Worm (Caenorhabditis elegans) whole organism, midembryonic: ENCODE results near the gene K02E11.4.
A peak's percentile ranks its signal among the peaks of the same experiment; 100 is the strongest.

ENCODE experiments used
- T22C8.4 ChIP-seq: fragments of 200-800 bp; sonication (Bioruptor generic); IDR thresholded peaks from 2 replicates; pipeline ENCODE4 v1.3.6; 2022; ENCODE audit warnings: missing genetic modification characterization, missing compliant biosample characterization
- cog-1 ChIP-seq: sonication (generic microtip); optimal IDR thresholded peaks from 2 replicates; lab custom pipeline; 2016; ENCODE audit warnings: missing genetic modification characterization, missing compliant biosample characterization
- flt-1 ChIP-seq: fragments of 200-800 bp; sonication (Bioruptor generic); IDR thresholded peaks from 2 replicates; pipeline ENCODE4 v1.3.6; 2022; ENCODE audit warnings: missing genetic modification characterization, missing compliant biosample characterization
- klf-2 ChIP-seq: fragments of 200-800 bp; sonication (Bioruptor generic); conservative IDR thresholded peaks from 2 replicates; pipeline ENCODE4 v1.3.6; 2022; ENCODE audit warnings: missing genetic modification reagents, missing genetic modification characterization, missing compliant biosample characterization
- med-1 ChIP-seq: sonication (generic microtip); optimal IDR thresholded peaks from 2 replicates; lab custom pipeline; 2017; ENCODE audit warnings: missing genetic modification characterization, mild to moderate bottlenecking, missing compliant biosample characterization, antibody characterized with exemption, missing genetic modification reagents; ENCODE audit not compliant: insufficient read depth
- ref-1 ChIP-seq: fragments of 200-800 bp; sonication (Bioruptor generic); conservative IDR thresholded peaks from 2 replicates; pipeline ENCODE4 v1.3.6; 2022; ENCODE audit warnings: missing genetic modification reagents, missing genetic modification characterization, missing compliant biosample characterization
- tab-1 ChIP-seq: fragments of 200-800 bp; sonication (Bioruptor generic); IDR thresholded peaks from 2 replicates; pipeline ENCODE4 v1.3.6; 2022; ENCODE audit warnings: missing genetic modification characterization, missing compliant biosample characterization
- ztf-23 ChIP-seq: fragments of 200-800 bp; sonication (Bioruptor generic); IDR thresholded peaks from 2 replicates; pipeline ENCODE4 v1.3.6; 2022; ENCODE audit warnings: missing genetic modification reagents, missing genetic modification characterization, missing compliant biosample characterization
- ztf-29 ChIP-seq: fragments of 200-800 bp; sonication (Bioruptor generic); IDR thresholded peaks from 2 replicates; pipeline ENCODE4 v1.3.6; 2022; ENCODE audit warnings: missing genetic modification reagents, missing genetic modification characterization, missing compliant biosample characterization

The K02E11.4 gene

DNA sequence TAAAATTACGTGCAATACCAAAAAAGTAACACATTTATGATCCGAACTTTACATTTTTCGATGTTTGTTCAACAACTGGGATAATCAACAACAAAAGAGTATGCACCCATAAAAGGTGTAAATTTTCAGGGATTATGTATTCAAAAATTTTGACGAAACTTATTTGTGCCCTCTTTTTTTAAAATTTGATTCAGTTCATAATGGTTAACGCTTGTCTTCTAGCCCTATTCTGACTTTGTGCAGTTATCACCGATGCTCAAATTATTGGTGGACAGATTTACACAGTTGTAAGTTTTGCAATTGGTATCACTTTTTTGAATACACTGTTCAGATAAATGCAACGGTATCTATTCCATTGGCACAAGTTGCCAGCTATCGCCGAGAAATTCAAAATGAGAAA, 729 bp upstream of the K02E11.4 start, which contains the start of gene K02E11.6:
K02E11.6 (plus strand) TSS at position 149 of the 400 bp plus-strand sequence.
- TF ChIP-seq ztf-23 (no peak), T22C8.4 (GFP tag; lab: Robert Waterston, UW) (no peak), ztf-29 (GFP tag; lab: Robert Waterston, UW) (no peak)

DNA sequence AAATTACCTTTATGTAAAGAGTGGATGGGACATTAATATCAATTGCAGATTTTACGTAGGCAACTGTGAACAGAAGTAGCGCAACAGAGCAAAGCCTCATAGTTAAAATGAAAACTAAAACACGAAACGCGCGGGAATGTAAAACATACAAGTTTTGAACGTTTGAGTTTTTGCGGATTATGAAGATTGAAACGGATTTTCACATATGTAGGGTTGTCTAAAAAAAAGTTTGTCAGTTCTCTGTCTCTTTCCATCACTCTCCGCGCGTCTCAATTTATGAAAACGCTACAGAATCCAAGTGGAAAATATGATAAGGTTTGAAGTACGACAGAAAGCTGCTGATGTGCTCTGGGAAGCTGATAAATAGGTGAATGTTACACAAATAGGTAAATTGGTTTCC, 1.2 kb downstream of the K02E11.4 start, which contains the start of gene K02E11.3:
K02E11.3 (minus strand) TSS at position 101 of the 400 bp plus-strand sequence.
- no peak for TF ChIP-seq ztf-29 (GFP tag; lab: Robert Waterston, UW)
- TF ChIP-seq tab-1 (GFP tag; lab: Robert Waterston, UW), result no peak
- TF ChIP-seq flt-1 (GFP tag; lab: Robert Waterston, UW), result no peak
- TF ChIP-seq ztf-23, result no peak
- TF ChIP-seq cog-1 (tag; lab: Kevin White, UChicago), result no peak
- TF ChIP-seq med-1 (GFP tag; lab: Kevin White, UChicago), result no peak
- TF ChIP-seq T22C8.4 (GFP tag; lab: Robert Waterston, UW), result no peak

DNA sequence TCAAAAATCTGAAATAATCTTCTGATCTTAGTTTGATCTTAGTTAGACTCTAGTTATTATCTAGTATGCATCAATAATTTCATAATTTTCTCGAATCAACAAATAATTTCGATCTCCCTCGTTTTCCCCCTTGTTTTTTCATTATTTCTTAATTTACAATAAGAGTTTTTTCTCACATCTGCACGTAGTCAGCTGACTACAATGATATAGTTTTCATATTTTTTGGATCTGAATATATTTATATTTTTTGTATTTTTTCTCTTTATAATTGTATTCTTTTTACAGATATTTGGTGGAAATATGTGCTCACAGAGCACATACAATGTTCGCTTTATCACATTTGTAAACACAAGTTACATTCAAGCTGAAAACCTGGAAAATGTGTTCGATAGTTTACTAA, 4.0 kb downstream of the K02E11.4 start, which contains the start of gene sre-7:
sre-7 (plus strand) TSS at position 301 of the 400 bp plus-strand sequence.
- TF ChIP-seq klf-2 (GFP tag; lab: Robert Waterston, UW), result no peak
- TF ChIP-seq tab-1 (GFP tag; lab: Robert Waterston, UW), result no peak
- TF ChIP-seq T22C8.4 (GFP tag; lab: Robert Waterston, UW), result no peak
- TF ChIP-seq ztf-29 (GFP tag; lab: Robert Waterston, UW), result no peak
- TF ChIP-seq med-1 (GFP tag; lab: Kevin White, UChicago), result no peak
- no peak for TF ChIP-seq ref-1 (GFP tag; lab: Robert Waterston, UW)
- TF ChIP-seq flt-1 (GFP tag; lab: Robert Waterston, UW), result no peak
- TF ChIP-seq ztf-23, result no peak

DNA sequence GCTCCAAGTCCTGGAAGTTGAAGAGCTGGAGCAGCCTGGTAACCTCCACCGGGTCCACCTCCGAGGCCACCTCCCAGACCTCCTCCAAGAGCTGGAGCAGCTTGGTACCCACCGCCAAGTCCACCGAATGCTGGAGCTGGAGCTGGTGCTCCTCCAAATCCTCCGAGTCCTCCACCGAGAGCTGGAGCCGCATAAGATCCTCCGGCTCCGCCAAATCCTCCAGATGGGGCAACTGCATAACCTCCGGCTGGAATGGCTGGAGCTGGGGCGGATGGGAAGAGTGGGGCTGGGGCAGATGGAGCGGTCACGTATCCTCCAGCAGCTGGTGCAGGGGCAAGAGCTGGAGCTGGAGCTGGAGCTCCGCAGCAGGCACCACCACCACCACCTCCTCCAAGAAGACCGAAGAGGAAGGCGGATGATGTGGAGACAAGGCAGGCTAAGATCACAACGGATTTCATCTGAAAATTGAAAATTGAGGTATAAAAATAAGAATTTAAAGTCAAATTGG, 7.2 kb downstream of the K02E11.4 start, which contains the start of gene K02E11.10:
K02E11.10 (minus strand) TSS at position 458 of the 508 bp plus-strand sequence.
- TF ChIP-seq ztf-29 (GFP tag; lab: Robert Waterston, UW), result no peak
- TF ChIP-seq flt-1 (GFP tag; lab: Robert Waterston, UW), result no peak
- TF ChIP-seq ref-1 (GFP tag; lab: Robert Waterston, UW), result no peak
- TF ChIP-seq klf-2 (GFP tag; lab: Robert Waterston, UW), result no peak
- no peak for TF ChIP-seq ztf-23
- no peak for TF ChIP-seq cog-1 (tag; lab: Kevin White, UChicago)
- TF ChIP-seq med-1 (GFP tag; lab: Kevin White, UChicago), result no peak
- TF ChIP-seq tab-1 (GFP tag; lab: Robert Waterston, UW), result no peak
- TF ChIP-seq T22C8.4 (GFP tag; lab: Robert Waterston, UW), result no peak

DNA sequence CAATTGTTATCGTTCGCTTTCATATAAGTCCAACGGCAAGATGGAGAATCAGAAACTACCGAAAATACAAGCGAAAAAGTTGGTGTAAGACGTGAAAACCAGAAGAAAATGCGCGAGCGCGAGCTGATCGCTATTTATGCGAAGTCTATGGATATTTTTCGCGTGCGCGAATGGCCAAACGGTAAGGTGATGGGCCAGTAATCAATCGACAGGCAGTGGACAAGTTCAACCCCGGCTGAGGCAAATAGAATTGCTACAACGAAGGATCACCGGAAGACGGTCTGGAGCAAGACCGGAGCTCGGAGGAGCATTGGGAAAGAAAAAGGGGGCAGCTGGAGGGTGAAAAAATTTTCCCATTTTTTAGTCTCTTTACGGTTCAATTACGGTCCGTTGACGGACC, 10.5 kb downstream of the K02E11.4 start:
- TF ChIP-seq flt-1 (GFP tag; lab: Robert Waterston, UW), result peak; percentile 70
- peak; percentile 28; the same call in 1 of the 2 replicates for TF ChIP-seq T22C8.4 (GFP tag; lab: Robert Waterston, UW)
- TF ChIP-seq ztf-23, result peak; percentile 42; the same call in 1 of the 2 replicates
- peak; percentile 65; the same call in 1 of the 2 replicates for TF ChIP-seq tab-1 (GFP tag; lab: Robert Waterston, UW)

DNA sequence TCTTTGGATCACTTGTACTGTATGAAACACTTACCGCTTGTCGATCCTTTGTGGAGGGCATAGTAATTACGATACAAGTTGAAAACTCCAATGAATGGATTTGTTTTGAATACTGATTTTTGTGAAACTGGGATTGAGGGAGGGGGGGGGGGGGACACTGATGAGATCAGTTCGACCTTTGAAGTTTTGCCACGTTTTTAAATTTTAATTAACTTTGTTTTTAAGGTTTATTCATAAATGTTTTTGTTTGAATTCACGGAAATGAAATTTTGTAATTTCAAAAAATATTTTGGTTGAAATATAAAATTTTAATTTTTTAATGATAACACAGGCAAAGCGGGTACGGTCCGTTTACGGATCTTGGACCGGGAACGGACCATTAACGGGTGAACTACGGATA, 12.0 kb downstream of the K02E11.4 start, which contains the start of gene ent-3:
ent-3 (minus strand) TSS at position 101 of the 400 bp plus-strand sequence.
- TF ChIP-seq tab-1 (GFP tag; lab: Robert Waterston, UW), result no peak
- TF ChIP-seq ztf-23, result no peak
- TF ChIP-seq klf-2 (GFP tag; lab: Robert Waterston, UW), result no peak
- no peak for TF ChIP-seq flt-1 (GFP tag; lab: Robert Waterston, UW)
- no peak for TF ChIP-seq ztf-29 (GFP tag; lab: Robert Waterston, UW)
- no peak for TF ChIP-seq med-1 (GFP tag; lab: Kevin White, UChicago)
- no peak for TF ChIP-seq cog-1 (tag; lab: Kevin White, UChicago)
- TF ChIP-seq ref-1 (GFP tag; lab: Robert Waterston, UW), result no peak
- no peak for TF ChIP-seq T22C8.4 (GFP tag; lab: Robert Waterston, UW)

DNA sequence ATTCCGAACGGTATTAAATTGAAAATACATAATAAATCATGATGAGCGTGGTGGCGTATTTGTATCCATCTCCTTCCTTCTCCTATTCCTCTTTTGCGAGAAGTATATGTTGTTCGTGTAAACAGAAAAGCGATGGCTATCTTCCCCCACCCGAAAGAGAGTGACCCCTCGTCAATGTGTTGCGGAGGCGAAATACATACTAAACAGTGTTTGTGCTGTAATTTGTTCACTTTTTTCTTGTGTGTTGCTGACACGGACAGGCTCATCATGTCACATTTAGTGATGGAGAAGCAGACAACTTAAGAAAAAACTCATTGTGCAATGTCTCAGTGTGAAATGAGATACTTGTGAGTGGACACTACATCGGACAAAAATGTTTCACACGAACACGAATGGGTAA, 16.3 kb downstream of the K02E11.4 start:
- TF ChIP-seq tab-1 (GFP tag; lab: Robert Waterston, UW) (no peak), klf-2 (GFP tag; lab: Robert Waterston, UW) (no peak), T22C8.4 (GFP tag; lab: Robert Waterston, UW) (no peak), flt-1 (GFP tag; lab: Robert Waterston, UW) (no peak)

DNA sequence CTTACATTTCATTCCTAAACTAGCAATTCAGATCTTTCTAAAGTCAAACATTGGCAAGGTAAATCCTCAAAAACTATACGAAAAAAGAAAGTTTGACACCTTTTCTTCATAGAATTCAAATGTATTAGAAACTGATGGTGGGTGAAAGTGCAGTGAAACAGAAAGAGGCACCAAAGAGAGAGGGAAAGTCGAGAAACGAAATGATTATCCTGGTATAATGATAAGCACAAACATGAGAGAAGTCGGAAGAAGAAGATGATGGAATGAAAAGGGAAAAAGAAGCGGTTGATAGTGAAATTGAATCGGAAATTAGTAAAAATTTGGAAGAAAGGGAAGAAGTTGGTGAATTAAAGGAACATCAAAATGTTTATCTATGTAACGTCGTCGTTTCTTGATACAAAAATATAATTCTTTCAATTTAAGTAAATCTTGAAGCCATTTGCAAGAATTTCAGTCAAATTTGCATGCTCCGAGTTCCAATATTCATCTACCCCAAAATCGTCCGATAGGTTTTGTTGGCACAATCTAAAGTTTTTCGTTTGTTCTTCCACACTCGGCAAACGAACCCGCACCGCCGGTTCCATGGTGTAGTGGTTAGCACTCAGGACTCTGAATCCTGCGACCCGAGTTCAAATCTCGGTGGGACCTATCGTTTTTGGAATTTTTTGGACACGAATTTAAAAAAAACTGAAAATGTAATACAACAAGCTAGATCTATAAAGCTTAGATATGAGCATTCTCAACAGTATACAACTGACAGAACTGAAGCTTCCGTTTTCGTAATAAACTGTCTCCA, 16.9 kb downstream of the K02E11.4 start:
- no peak for TF ChIP-seq tab-1 (GFP tag; lab: Robert Waterston, UW)
- 0 out of 2 replicates have a peak, but pooled peaks have one; percentile 8 for TF ChIP-seq ztf-23
- TF ChIP-seq T22C8.4 (GFP tag; lab: Robert Waterston, UW), result no peak
- no peak for TF ChIP-seq flt-1 (GFP tag; lab: Robert Waterston, UW)
- no peak for TF ChIP-seq cog-1 (tag; lab: Kevin White, UChicago)
- no peak for TF ChIP-seq ref-1 (GFP tag; lab: Robert Waterston, UW)
- no peak for TF ChIP-seq ztf-29 (GFP tag; lab: Robert Waterston, UW)
- no peak for TF ChIP-seq med-1 (GFP tag; lab: Kevin White, UChicago)

DNA sequence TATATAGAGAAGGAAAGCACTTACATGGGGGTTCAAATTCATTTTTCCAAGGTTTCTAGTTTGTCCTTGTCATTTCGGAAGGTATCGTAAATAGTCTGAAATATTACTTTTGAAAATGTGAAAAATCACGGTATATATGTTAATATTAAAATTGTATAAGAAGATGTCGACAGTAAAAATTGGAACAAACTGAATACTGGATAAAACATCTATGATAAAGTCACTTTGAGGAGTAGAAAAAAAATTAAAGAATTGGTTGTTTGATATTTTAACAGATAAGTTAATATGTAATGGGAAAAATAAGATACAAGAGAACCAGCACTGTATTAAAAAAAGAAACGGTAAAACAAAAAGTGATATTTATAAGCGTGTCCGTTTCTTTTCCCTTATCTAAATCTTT, 21.6 kb downstream of the K02E11.4 start, which contains the start of gene nep-21:
nep-21 (minus strand) TSS at position 101 of the 400 bp plus-strand sequence.
- TF ChIP-seq ztf-29 (GFP tag; lab: Robert Waterston, UW) (no peak), flt-1 (GFP tag; lab: Robert Waterston, UW) (no peak), med-1 (GFP tag; lab: Kevin White, UChicago) (no peak), klf-2 (GFP tag; lab: Robert Waterston, UW) (no peak), tab-1 (GFP tag; lab: Robert Waterston, UW) (no peak), T22C8.4 (GFP tag; lab: Robert Waterston, UW) (no peak), ztf-23 (no peak), ref-1 (GFP tag; lab: Robert Waterston, UW) (no peak), cog-1 (tag; lab: Kevin White, UChicago) (no peak)
